Worm (Caenorhabditis elegans): ENCODE measurements around the gene unc-115.

Gene unc-115

DNA sequence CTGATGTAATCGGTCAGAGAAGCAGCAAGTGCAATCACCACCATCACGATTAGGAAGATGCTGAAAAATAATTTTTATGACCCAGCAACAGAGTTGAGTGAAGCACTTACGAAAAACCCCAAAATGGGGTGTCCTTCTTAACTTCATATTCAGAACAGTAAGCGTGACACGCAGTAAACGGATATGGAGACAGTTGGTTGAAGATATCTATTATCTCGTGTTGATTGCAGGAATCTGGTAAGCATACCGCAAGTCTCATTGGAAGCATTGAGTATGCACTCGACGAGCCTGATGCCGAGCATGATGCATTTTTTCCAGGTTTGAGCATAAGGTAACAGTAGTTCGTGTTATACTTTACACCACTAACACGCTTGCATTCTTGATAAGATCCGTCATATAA, 5.4 kb upstream of the unc-115 start:
- no peak for TF ChIP-seq nhr-237 (tag; optimal IDR thresholded peaks at IDR 0.05)
- no peak for TF ChIP-seq ham-2 (GFP tag; optimal IDR thresholded peaks at IDR 0.05)
- TF ChIP-seq nhr-28 (tag; optimal IDR thresholded peaks at IDR 0.05): no peak
- no peak for TF ChIP-seq ceh-39 (tag; optimal IDR thresholded peaks at IDR 0.05)
- TF ChIP-seq ceh-43 (GFP tag; optimal IDR thresholded peaks at IDR 0.05): no peak
- no peak for TF ChIP-seq ces-1 (GFP tag; optimal IDR thresholded peaks at IDR 0.05)
- TF ChIP-seq elt-1 (tag; optimal IDR thresholded peaks at IDR 0.05; ENCODE audit: borderline replicate concordance, insufficient read depth): no peak
- no peak for TF ChIP-seq nhr-12 (tag; optimal IDR thresholded peaks at IDR 0.05)
- no peak for TF ChIP-seq unc-62 (GFP tag; optimal IDR thresholded peaks at IDR 0.05)
- no peak for TF ChIP-seq drap-1 (GFP tag; optimal IDR thresholded peaks at IDR 0.05)

DNA sequence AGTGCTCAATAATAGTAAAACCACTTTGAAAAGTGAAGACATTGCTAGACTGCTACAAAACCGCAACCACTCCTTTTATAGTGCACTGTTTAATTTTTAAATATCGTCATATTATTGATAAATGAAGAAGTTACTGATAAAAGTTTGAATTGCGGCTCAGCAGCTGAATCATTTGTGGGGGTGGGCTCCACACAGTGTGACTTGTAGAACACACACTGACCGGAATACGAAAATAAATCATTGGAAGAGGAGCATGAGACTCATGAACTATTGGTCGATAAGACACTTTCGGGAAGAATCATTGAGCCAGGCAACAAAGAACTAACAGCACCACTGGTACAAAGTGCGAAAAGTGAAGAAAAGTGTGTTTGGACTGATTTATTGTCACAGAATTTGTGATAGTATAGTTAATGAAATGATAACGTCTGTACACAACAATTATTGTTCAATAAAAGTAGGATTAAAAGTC, 4.7 kb upstream of the unc-115 start, which contains the start of gene oac-14:
oac-14 (minus strand) TSS at position 51 of the 469 bp plus-strand sequence.
- no peak for TF ChIP-seq elt-3 (tag; optimal IDR thresholded peaks at IDR 0.05)
- no peak for TF ChIP-seq nhr-237 (tag; optimal IDR thresholded peaks at IDR 0.05)
- TF ChIP-seq pha-4 (tag; optimal IDR thresholded peaks at IDR 0.05): no peak
- no peak for TF ChIP-seq ceh-83 (GFP tag; optimal IDR thresholded peaks at IDR 0.05)
- no peak for TF ChIP-seq ham-2 (GFP tag; optimal IDR thresholded peaks at IDR 0.05)
- no peak for TF ChIP-seq tbx-8 (GFP tag; optimal IDR thresholded peaks at IDR 0.05)
- TF ChIP-seq mls-2 (tag; optimal IDR thresholded peaks at IDR 0.05): no peak
- TF ChIP-seq elt-1 (tag; optimal IDR thresholded peaks at IDR 0.05; ENCODE audit: borderline replicate concordance, insufficient read depth): no peak
- no peak for TF ChIP-seq lin-32 (GFP tag; optimal IDR thresholded peaks at IDR 0.05)
- TF ChIP-seq mep-1 (tag; optimal IDR thresholded peaks at IDR 0.05): no peak
- no peak for TF ChIP-seq nhr-12 (tag; optimal IDR thresholded peaks at IDR 0.05)
- no peak for TF ChIP-seq M03D4.4 (tag; optimal IDR thresholded peaks at IDR 0.05)
- no peak for TF ChIP-seq cnd-1 (tag; optimal IDR thresholded peaks at IDR 0.05)
- TF ChIP-seq flh-1 (GFP tag; optimal IDR thresholded peaks at IDR 0.05): no peak
- no peak for TF ChIP-seq unc-62 (GFP tag; optimal IDR thresholded peaks at IDR 0.05)
- no peak for TF ChIP-seq unc-39 (tag; optimal IDR thresholded peaks at IDR 0.05)
- TF ChIP-seq ceh-43 (GFP tag; optimal IDR thresholded peaks at IDR 0.05): no peak
- TF ChIP-seq lin-13 (tag; optimal IDR thresholded peaks at IDR 0.05): no peak

DNA sequence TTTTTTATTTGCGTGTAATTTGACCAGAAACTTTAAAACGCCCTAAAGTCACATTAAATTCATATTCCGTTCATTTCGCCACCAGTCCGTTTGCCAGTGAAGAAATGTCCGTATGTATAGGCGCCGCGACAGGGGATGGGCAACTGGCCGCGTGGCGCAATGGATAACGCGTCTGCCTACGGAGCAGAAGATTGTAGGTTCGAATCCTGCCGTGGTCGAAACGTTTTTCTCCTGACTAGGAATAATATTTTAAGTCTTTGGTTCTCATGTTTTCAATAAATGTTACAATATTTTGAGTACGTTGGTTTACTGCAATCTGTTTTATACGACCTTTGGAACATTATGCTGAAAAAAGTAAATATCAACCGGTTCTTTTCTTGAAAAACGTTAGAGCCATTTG, 1.7 kb upstream of the unc-115 start:
- TF ChIP-seq flh-1 (GFP tag; optimal IDR thresholded peaks at IDR 0.05) (no peak), ceh-83 (GFP tag; optimal IDR thresholded peaks at IDR 0.05) (no peak), mab-5 (tag; optimal IDR thresholded peaks at IDR 0.05) (no peak), sptf-1 (tag; optimal IDR thresholded peaks at IDR 0.05) (peak; percentile 76), unc-62 (GFP tag; optimal IDR thresholded peaks at IDR 0.05) (no peak), tbx-8 (GFP tag; optimal IDR thresholded peaks at IDR 0.05) (no peak), unc-120 (tag; optimal IDR thresholded peaks at IDR 0.05; ENCODE audit: poor library complexity, severe bottlenecking) (peak; percentile 65), ceh-43 (GFP tag; optimal IDR thresholded peaks at IDR 0.05) (peak; percentile 28), zip-8 (tag; optimal IDR thresholded peaks at IDR 0.05) (no peak), bed-3 (GFP tag; optimal IDR thresholded peaks at IDR 0.05) (peak; percentile 25), sem-2 (GFP tag; optimal IDR thresholded peaks at IDR 0.05) (no peak), hlh-1 (tag; optimal IDR thresholded peaks at IDR 0.05) (no peak), mls-2 (tag; optimal IDR thresholded peaks at IDR 0.05) (peak; percentile 21), ham-2 (GFP tag; optimal IDR thresholded peaks at IDR 0.05) (no peak)

DNA sequence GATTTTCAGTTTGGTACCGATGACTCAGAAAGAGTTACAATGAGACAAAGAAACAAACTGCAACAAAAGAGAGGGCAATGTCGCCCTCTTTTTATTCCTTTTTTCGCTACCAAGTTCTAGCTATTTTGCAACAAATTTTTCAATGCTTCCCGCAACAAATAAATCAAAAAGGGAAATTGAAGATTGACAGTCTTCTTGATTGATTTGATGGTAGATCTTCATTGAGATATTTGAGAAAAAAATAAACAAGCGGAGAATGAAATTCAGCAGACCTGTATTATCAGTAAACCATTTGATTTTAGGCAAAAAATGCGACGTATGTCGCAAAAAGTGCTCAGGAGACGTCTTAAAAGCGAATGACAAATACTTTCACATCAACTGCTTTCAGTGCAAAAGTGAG, 544 bp downstream of the unc-115 start:
- TF ChIP-seq unc-62 (GFP tag; optimal IDR thresholded peaks at IDR 0.05) (peak; percentile 45), unc-120 (tag; optimal IDR thresholded peaks at IDR 0.05; ENCODE audit: poor library complexity, severe bottlenecking) (no peak), unc-39 (tag; optimal IDR thresholded peaks at IDR 0.05) (no peak), ceh-43 (GFP tag; optimal IDR thresholded peaks at IDR 0.05) (no peak)

DNA sequence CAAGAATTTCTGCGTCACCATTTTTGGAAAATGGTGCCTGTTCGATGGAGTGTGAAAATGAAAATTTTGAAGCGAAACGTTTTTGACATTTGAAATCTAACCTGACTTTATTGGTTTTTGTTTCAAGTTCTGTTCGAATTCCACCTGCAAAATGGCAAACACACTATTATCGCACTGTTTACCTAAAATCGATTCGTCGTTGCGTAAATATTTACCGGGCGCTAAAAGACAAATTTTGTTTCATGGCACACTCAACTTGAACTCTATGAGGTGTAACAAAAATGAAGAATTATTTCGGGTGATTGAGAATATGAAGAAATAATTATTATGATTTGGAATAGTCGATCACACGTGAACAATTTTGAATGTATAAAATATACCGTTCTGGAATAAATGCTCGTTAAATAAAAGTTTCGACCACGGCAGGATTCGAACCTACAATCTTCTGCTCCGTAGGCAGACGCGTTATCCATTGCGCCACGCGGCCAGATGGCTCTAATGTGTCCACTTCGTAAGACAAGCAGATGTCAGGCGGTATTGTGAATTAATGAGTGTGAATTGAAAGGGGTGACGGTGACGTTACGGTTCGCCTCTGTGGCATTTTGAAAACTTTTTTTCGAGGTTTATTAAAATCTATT, 1.7 kb downstream of the unc-115 start:
- peak; percentile 28 for TF ChIP-seq unc-62 (GFP tag; optimal IDR thresholded peaks at IDR 0.05)
- TF ChIP-seq nhr-237 (tag; optimal IDR thresholded peaks at IDR 0.05): peak; percentile 3
- no peak for TF ChIP-seq snpc-4 (tag; optimal IDR thresholded peaks at IDR 0.05)
- peak; percentile 27 for TF ChIP-seq ces-1 (GFP tag; optimal IDR thresholded peaks at IDR 0.05)
- TF ChIP-seq sptf-1 (tag; optimal IDR thresholded peaks at IDR 0.05): peak; percentile 13
- TF ChIP-seq cnd-1 (tag; optimal IDR thresholded peaks at IDR 0.05): peak; percentile 72
- peak; percentile 14 for TF ChIP-seq ceh-83 (GFP tag; optimal IDR thresholded peaks at IDR 0.05)
- TF ChIP-seq unc-120 (tag; optimal IDR thresholded peaks at IDR 0.05; ENCODE audit: poor library complexity, severe bottlenecking): no peak
- no peak for TF ChIP-seq ceh-39 (tag; optimal IDR thresholded peaks at IDR 0.05)
- TF ChIP-seq pha-4 (tag; optimal IDR thresholded peaks at IDR 0.05): peak; percentile 75
